Worm (Caenorhabditis elegans) whole organism, L1 larva: Measurements from ENCODE around the gene ttr-19.

Source experiments
- C34B4.2 ChIP-seq: sonication (generic microtip); optimal IDR thresholded peaks from 2 replicates; lab custom pipeline; 2017; ENCODE audit warnings: mild to moderate bottlenecking, missing genetic modification characterization, missing compliant biosample characterization
- Y116A8C.19 ChIP-seq: sonication (generic microtip); optimal IDR thresholded peaks from 2 replicates; lab custom pipeline; 2016; ENCODE audit warnings: missing compliant biosample characterization, missing genetic modification characterization, borderline replicate concordance
- alr-1 ChIP-seq: fragments of 200-800 bp; sonication (Bioruptor generic); optimal IDR thresholded peaks from 2 replicates; lab custom pipeline; 2018; ENCODE audit warnings: borderline replicate concordance, mild to moderate bottlenecking, missing genetic modification characterization, missing compliant biosample characterization
- blmp-1 ChIP-seq: fragments of 150-350 bp; optimal IDR thresholded peaks from 2 replicates; lab custom pipeline; 2014; ENCODE audit warnings: missing biosample characterization, missing genetic modification characterization
- ceh-82 ChIP-seq, 3 experiments: fragments of 150-350 bp in 1 of 3; sonication (generic microtip) in 2 of 3; optimal IDR thresholded peaks; 2 replicates each; lab custom pipeline; 2014 to 2017; ENCODE audit warnings: missing biosample characterization in 3 of 3, missing genetic modification characterization in 3 of 3
- ceh-88 ChIP-seq: fragments of 200-800 bp; sonication (Bioruptor generic); IDR thresholded peaks from 2 replicates; pipeline ENCODE4 v1.3.6; 2022; ENCODE audit warnings: missing genetic modification characterization, missing compliant biosample characterization
- ceh-90 ChIP-seq: sonication (generic microtip); optimal IDR thresholded peaks from 2 replicates; lab custom pipeline; 2016; ENCODE audit warnings: missing genetic modification characterization, missing compliant biosample characterization
- ces-1 ChIP-seq: fragments of 150-350 bp; optimal IDR thresholded peaks from 2 replicates; lab custom pipeline; 2014; ENCODE audit warnings: missing biosample characterization, missing genetic modification reagents, missing genetic modification characterization
- dpl-1 ChIP-seq, 3 experiments: fragments of 150-350 bp in 2 of 3; sonication (generic microtip) in 1 of 3; optimal IDR thresholded peaks; 2 replicates each; lab custom pipeline; 2014 to 2017; ENCODE audit warnings: missing biosample characterization in 3 of 3, missing genetic modification characterization in 3 of 3, missing genetic modification reagents in 3 of 3
- dsc-1 ChIP-seq: sonication (generic microtip); optimal IDR thresholded peaks from 2 replicates; lab custom pipeline; 2016; ENCODE audit warnings: mild to moderate bottlenecking, missing genetic modification characterization, missing compliant biosample characterization
- efl-1 ChIP-seq, 4 experiments: fragments of 150-350 bp; optimal IDR thresholded peaks in 3 of 4; peaks in 1 of 4; 1 replicate in 1 of 4; 2 replicates in 3 of 4; lab custom pipeline; 2014; ENCODE audit warnings: missing biosample characterization in 2 of 4, missing genetic modification characterization in 2 of 4, missing genetic modification reagents in 2 of 4
- efl-3 ChIP-seq: fragments of 200-800 bp; sonication (Bioruptor generic); optimal IDR thresholded peaks from 2 replicates; lab custom pipeline; 2018; ENCODE audit warnings: mild to moderate bottlenecking, missing genetic modification characterization, missing compliant biosample characterization
- egl-13 ChIP-seq: sonication (generic microtip); optimal IDR thresholded peaks from 2 replicates; lab custom pipeline; 2016; ENCODE audit warnings: missing genotype, missing genetic modification reagents, missing genetic modification characterization, missing compliant biosample characterization
- elt-2 ChIP-seq: sonication (generic microtip); optimal IDR thresholded peaks from 2 replicates; lab custom pipeline; 2016; ENCODE audit warnings: missing genetic modification characterization, mild to moderate bottlenecking, inconsistent platforms, missing compliant biosample characterization, missing genetic modification reagents
- ets-5 ChIP-seq: fragments of 200-800 bp; sonication (Bioruptor generic); IDR thresholded peaks from 2 replicates; pipeline ENCODE4 v1.3.6; 2022; ENCODE audit warnings: missing genetic modification characterization, missing compliant biosample characterization
- grh-1 ChIP-seq: fragments of 200-800 bp; sonication (Bioruptor generic); IDR thresholded peaks from 2 replicates; pipeline ENCODE4 v1.3.6; 2022; ENCODE audit warnings: missing genetic modification reagents, missing genetic modification characterization, missing compliant biosample characterization
- hpl-2 ChIP-seq: fragments of 150-350 bp; optimal IDR thresholded peaks from 2 replicates; lab custom pipeline; 2014; ENCODE audit warnings: missing biosample characterization, missing genetic modification reagents, missing genetic modification characterization
- lin-14 ChIP-seq: fragments of 200-800 bp; sonication (Bioruptor generic); optimal IDR thresholded peaks from 2 replicates; lab custom pipeline; 2018; ENCODE audit warnings: mild to moderate bottlenecking, missing genetic modification characterization, moderate library complexity, missing compliant biosample characterization
- lin-15B ChIP-seq: fragments of 150-350 bp; sonication (generic microtip); optimal IDR thresholded peaks from 3 replicates; lab custom pipeline; 2014; ENCODE audit warnings: missing biosample characterization, missing genetic modification characterization
- lin-35 ChIP-seq, 2 experiments: fragments of 150-350 bp; optimal IDR thresholded peaks; 2 replicates each; lab custom pipeline; 2014; ENCODE audit warnings: missing biosample characterization in 2 of 2, missing genetic modification characterization in 2 of 2, missing genetic modification reagents in 2 of 2
- lin-39 ChIP-seq: fragments of 150-350 bp; optimal IDR thresholded peaks from 2 replicates; lab custom pipeline; 2014; ENCODE audit warnings: missing biosample characterization, missing genetic modification reagents, missing genetic modification characterization
- lir-3 ChIP-seq: sonication (generic microtip); optimal IDR thresholded peaks from 2 replicates; lab custom pipeline; 2016; ENCODE audit warnings: mild to moderate bottlenecking, missing genetic modification characterization, moderate library complexity, missing compliant biosample characterization; ENCODE audit not compliant: poor library complexity
- lsy-2 ChIP-seq, 2 experiments: fragments of 150-350 bp; optimal IDR thresholded peaks; 2 replicates each; lab custom pipeline; 2014; ENCODE audit warnings: missing biosample characterization in 2 of 2, missing genetic modification characterization in 2 of 2
- mdl-1 ChIP-seq, 2 experiments: fragments of 150-350 bp; optimal IDR thresholded peaks; 2 replicates each; lab custom pipeline; 2014 to 2017; ENCODE audit warnings: missing biosample characterization in 2 of 2, missing genetic modification characterization in 2 of 2, inconsistent platforms in 1 of 2
- mef-2 ChIP-seq: fragments of 150-350 bp; optimal IDR thresholded peaks from 2 replicates; lab custom pipeline; 2014; ENCODE audit warnings: missing biosample characterization, missing genetic modification characterization
- mep-1 ChIP-seq: fragments of 150-350 bp; optimal IDR thresholded peaks from 2 replicates; lab custom pipeline; 2014; ENCODE audit warnings: missing biosample characterization, missing genetic modification characterization
- nhr-12 ChIP-seq: sonication (generic microtip); optimal IDR thresholded peaks from 2 replicates; lab custom pipeline; 2017; ENCODE audit warnings: missing biosample characterization, missing genetic modification characterization
- nhr-20 ChIP-seq: sonication (generic microtip); optimal IDR thresholded peaks from 2 replicates; lab custom pipeline; 2016; ENCODE audit warnings: mild to moderate bottlenecking, missing genetic modification characterization, missing compliant biosample characterization
- nhr-47 ChIP-seq: sonication (generic microtip); optimal IDR thresholded peaks from 2 replicates; lab custom pipeline; 2016; ENCODE audit warnings: mild to moderate bottlenecking, missing genetic modification characterization, moderate library complexity, missing compliant biosample characterization
- nhr-71 ChIP-seq: sonication (generic microtip); optimal IDR thresholded peaks from 2 replicates; lab custom pipeline; 2016; ENCODE audit warnings: mild to moderate bottlenecking, missing genetic modification characterization, moderate library complexity, missing compliant biosample characterization
- nhr-76 ChIP-seq: sonication (generic microtip); optimal IDR thresholded peaks from 2 replicates; lab custom pipeline; 2017; ENCODE audit warnings: missing biosample characterization, missing genetic modification characterization
- nhr-85 ChIP-seq: sonication (generic microtip); peaks from one replicate; lab custom pipeline; 2016; ENCODE audit warnings: missing genetic modification characterization, inconsistent platforms, missing compliant biosample characterization
- pax-3 ChIP-seq: fragments of 200-800 bp; sonication (Bioruptor generic); optimal IDR thresholded peaks from 2 replicates; lab custom pipeline; 2018; ENCODE audit warnings: mild to moderate bottlenecking, missing genetic modification characterization, moderate library complexity, missing compliant biosample characterization
- skn-1 ChIP-seq: fragments of 150-350 bp; optimal IDR thresholded peaks from 2 replicates; lab custom pipeline; 2014; ENCODE audit warnings: missing biosample characterization, missing genetic modification characterization
- snu-23 ChIP-seq: sonication (generic microtip); optimal IDR thresholded peaks from 2 replicates; lab custom pipeline; 2016; ENCODE audit warnings: missing genetic modification characterization, missing compliant biosample characterization
- sox-4 ChIP-seq: sonication (generic microtip); optimal IDR thresholded peaks from 2 replicates; lab custom pipeline; 2016; ENCODE audit warnings: missing genetic modification characterization, missing compliant biosample characterization
- swsn-7 ChIP-seq: sonication (generic microtip); optimal IDR thresholded peaks from 2 replicates; lab custom pipeline; 2016; ENCODE audit warnings: missing genetic modification characterization, missing compliant biosample characterization
- tbx-2 ChIP-seq: sonication (generic microtip); optimal IDR thresholded peaks from 2 replicates; lab custom pipeline; 2016; ENCODE audit warnings: missing genetic modification characterization, missing compliant biosample characterization
- unc-30 ChIP-seq: sonication (generic microtip); optimal IDR thresholded peaks from 2 replicates; lab custom pipeline; 2017; ENCODE audit warnings: missing biosample characterization, missing genetic modification characterization
- unc-86 ChIP-seq: sonication (generic microtip); optimal IDR thresholded peaks from 2 replicates; lab custom pipeline; 2016; ENCODE audit warnings: missing genetic modification characterization, missing compliant biosample characterization
- vab-15 ChIP-seq: sonication (generic microtip); optimal IDR thresholded peaks from 2 replicates; lab custom pipeline; 2017; ENCODE audit warnings: missing genotype, mild to moderate bottlenecking, missing genetic modification characterization, missing compliant biosample characterization
- zip-4 ChIP-seq: fragments of 200-800 bp; sonication (Bioruptor generic); optimal IDR thresholded peaks from 2 replicates; lab custom pipeline; 2018; ENCODE audit warnings: mild to moderate bottlenecking, missing genetic modification characterization, moderate library complexity, missing compliant biosample characterization

The ttr-19 gene

ce11 chrV:10266050-10266449 is 38.8 kb upstream of the ttr-19 start:
- TF ChIP-seq ceh-90 (tag; lab: Kevin White, UChicago), result no peak
- TF ChIP-seq vab-15, result no peak
- no peak for TF ChIP-seq lin-15B
- TF ChIP-seq C34B4.2, result no peak
- TF ChIP-seq mdl-1 (tag; optimal IDR thresholded peaks at IDR 0.05; lab: Kevin White, UChicago), result no peak
- TF ChIP-seq mep-1 (tag; lab: Kevin White, UChicago), result no peak
- no peak for TF ChIP-seq pax-3 (tag; lab: Kevin White, UChicago)
- TF ChIP-seq efl-3 (GFP tag; lab: Kevin White, UChicago), result no peak
- no peak for TF ChIP-seq nhr-20

ce11 chrV:10265019-10265418 is 37.8 kb upstream of the ttr-19 start:
- TF ChIP-seq ceh-88 (GFP tag; lab: Robert Waterston, UW) (no peak), unc-30 (tag; lab: Kevin White, UChicago) (no peak), nhr-47 (tag; lab: Kevin White, UChicago) (peak; percentile 6), nhr-71 (tag; lab: Kevin White, UChicago) (peak; percentile 18), ces-1 (GFP tag; lab: Kevin White, UChicago) (peak; percentile 10), ets-5 (no peak), sox-4 (no peak), snu-23 (GFP tag; lab: Kevin White, UChicago) (no peak), tbx-2 (no peak), lin-14 (GFP tag; lab: Kevin White, UChicago) (peak; percentile 56)

ce11 chrV:10260460-10260859 is 33.2 kb upstream of the ttr-19 start, which contains the start of gene sri-18:
TSS of gene sri-18 (minus strand) at chrV:10260560.
- no peak for TF ChIP-seq unc-86 (tag; lab: Kevin White, UChicago)
- TF ChIP-seq nhr-12, result no peak

ce11 chrV:10256050-10256449 is 28.8 kb upstream of the ttr-19 start, which contains the start of gene nhr-232:
TSS of gene nhr-232 (plus strand) at chrV:10256170.
- peak; percentile 17 for TF ChIP-seq lin-14 (GFP tag; lab: Kevin White, UChicago)
- no peak for TF ChIP-seq nhr-12
- no peak for TF ChIP-seq unc-30 (tag; lab: Kevin White, UChicago)
- TF ChIP-seq hpl-2 (GFP tag; lab: Kevin White, UChicago), result no peak
- no peak for TF ChIP-seq efl-1 (optimal IDR thresholded peaks at IDR 0.05; lab: Kevin White, UChicago)
- TF ChIP-seq efl-1 (GFP tag; optimal IDR thresholded peaks at IDR 0.05 in 1 of 2; lab: Kevin White, UChicago), result peak in 1 of 2 experiments; percentile 39
- no peak for TF ChIP-seq lin-39
- TF ChIP-seq alr-1 (tag; lab: Kevin White, UChicago), result no peak
- TF ChIP-seq elt-2 (tag; lab: Kevin White, UChicago), result peak; percentile 70
- peak in 1 of 2 experiments; percentile 32 for TF ChIP-seq lin-35 (GFP tag; optimal IDR thresholded peaks at IDR 0.05; lab: Kevin White, UChicago)
- TF ChIP-seq Y116A8C.19, result no peak
- TF ChIP-seq, all 84 proteins: peak for 4

- TF ChIP-seq lir-3 (no peak), lsy-2 (tag; optimal IDR thresholded peaks at IDR 0.05; lab: Kevin White, UChicago) (peak in 1 of 2 experiments; percentile 52), dpl-1 (GFP tag; optimal IDR thresholded peaks at IDR 0.05; lab: Kevin White, UChicago) (no peak), efl-1 (optimal IDR thresholded peaks at IDR 0.05; lab: Kevin White, UChicago) (peak in 1 of 2 experiments; percentile 26), efl-1 (GFP tag; optimal IDR thresholded peaks at IDR 0.05 in 1 of 2; lab: Kevin White, UChicago) (peak in 1 of 2 experiments; percentile 4), dsc-1 (tag; lab: Kevin White, UChicago) (no peak), zip-4 (GFP tag; lab: Kevin White, UChicago) (no peak), swsn-7 (tag; lab: Kevin White, UChicago) (no peak), blmp-1 (peak; percentile 89), mdl-1 (tag; optimal IDR thresholded peaks at IDR 0.05; lab: Kevin White, UChicago) (no peak), skn-1 (tag; lab: Kevin White, UChicago) (peak; percentile 67), Y116A8C.19 (no peak), nhr-20 (peak; percentile 10), ceh-88 (GFP tag; lab: Robert Waterston, UW) (no peak), grh-1 (GFP tag; lab: Robert Waterston, UW) (no peak), alr-1 (tag; lab: Kevin White, UChicago) (no peak), vab-15 (no peak), mef-2 (tag; lab: Kevin White, UChicago) (no peak), nhr-76 (tag; lab: Kevin White, UChicago) (no peak), lin-14 (GFP tag; lab: Kevin White, UChicago) (peak; percentile 35), elt-2 (tag; lab: Kevin White, UChicago) (peak; percentile 5), nhr-85 (no peak), egl-13 (tag; lab: Kevin White, UChicago) (no peak), lin-35 (GFP tag; optimal IDR thresholded peaks at IDR 0.05; lab: Kevin White, UChicago) (peak in 1 of 2 experiments; percentile 28), ceh-82 (tag; optimal IDR thresholded peaks at IDR 0.05; lab: Kevin White, UChicago) (peak in 1 of 3 experiments; percentile 3), efl-3 (GFP tag; lab: Kevin White, UChicago) (no peak)
Measured at ce11 chrV:10255005-10255472, 27.8 kb upstream of the ttr-19 start, which contains the start of gene rop-1. TSS of gene rop-1 (minus strand) at chrV:10255055.
